Worm (Caenorhabditis elegans): ENCODE results near the gene F41B4.2.

- no peak for TF ChIP-seq blmp-1 (tag; optimal IDR thresholded peaks at IDR 0.05)
- TF ChIP-seq lin-32 (GFP tag; optimal IDR thresholded peaks at IDR 0.05), result no peak
- no peak for TF ChIP-seq nhr-12 (tag; optimal IDR thresholded peaks at IDR 0.05)
- TF ChIP-seq unc-120 (tag; optimal IDR thresholded peaks at IDR 0.05; ENCODE audit: poor library complexity, severe bottlenecking), result no peak
- no peak for TF ChIP-seq nhr-28 (tag; optimal IDR thresholded peaks at IDR 0.05)
- TF ChIP-seq elt-3 (tag; optimal IDR thresholded peaks at IDR 0.05), result no peak
- no peak for TF ChIP-seq lsy-2 (tag; optimal IDR thresholded peaks at IDR 0.05)
- no peak for TF ChIP-seq ces-1 (GFP tag; optimal IDR thresholded peaks at IDR 0.05)
- no peak for TF ChIP-seq unc-62 (GFP tag; optimal IDR thresholded peaks at IDR 0.05)
- no peak for TF ChIP-seq snpc-4 (tag; optimal IDR thresholded peaks at IDR 0.05)
- TF ChIP-seq lin-13 (tag; optimal IDR thresholded peaks at IDR 0.05), result no peak
- no peak for TF ChIP-seq ceh-43 (GFP tag; optimal IDR thresholded peaks at IDR 0.05)
Observed at ce11 chrX:6818036-6818488, 17.0 kb downstream of the F41B4.2 start, which contains the start of gene dhs-28.
